Worm (Caenorhabditis elegans) whole organism, L4 larva: ENCODE data around the gene ins-11.
A peak's percentile ranks its signal among the peaks of the same experiment; 100 is the strongest.

Experiments used
- F10B5.3 ChIP-seq: sonication (generic microtip); optimal IDR thresholded peaks from 2 replicates; lab custom pipeline; 2016; ENCODE audit warnings: mild to moderate bottlenecking, missing genetic modification characterization, missing compliant biosample characterization
- T26A8.4 ChIP-seq: fragments of 200-800 bp; sonication (Bioruptor generic); IDR thresholded peaks from 2 replicates; pipeline ENCODE4 v1.3.6; 2022; ENCODE audit warnings: missing genetic modification characterization, missing compliant biosample characterization
- Y105C5A.15 ChIP-seq: fragments of 200-800 bp; sonication (Bioruptor generic); IDR thresholded peaks from 2 replicates; pipeline ENCODE4 v1.3.6; 2022; ENCODE audit warnings: missing genetic modification characterization, missing compliant biosample characterization
- ZK546.5 ChIP-seq, 2 experiments: sonication (generic microtip); optimal IDR thresholded peaks; 2 replicates each; lab custom pipeline; 2017; ENCODE audit warnings: missing biosample characterization in 2 of 2, missing genetic modification characterization in 2 of 2
- aha-1 ChIP-seq: fragments of 150-350 bp; peaks from one replicate; lab custom pipeline; 2014; ENCODE audit warnings: missing biosample characterization, missing genetic modification characterization
- arid-1 ChIP-seq: fragments of 200-800 bp; sonication (Bioruptor generic); conservative IDR thresholded peaks from 2 replicates; pipeline ENCODE4 v1.3.6; 2022; ENCODE audit warnings: missing genetic modification reagents, missing genetic modification characterization, missing compliant biosample characterization
- ceh-20 ChIP-seq: fragments of 200-800 bp; sonication (Bioruptor generic); IDR thresholded peaks from 2 replicates; pipeline ENCODE4 v1.3.6; 2022; ENCODE audit warnings: missing genetic modification reagents, missing genetic modification characterization, missing compliant biosample characterization
- ceh-28 ChIP-seq: fragments of 150-350 bp; optimal IDR thresholded peaks from 2 replicates; lab custom pipeline; 2014; ENCODE audit warnings: missing biosample characterization, missing genetic modification reagents, missing genetic modification characterization
- ceh-32 ChIP-seq: sonication (generic microtip); optimal IDR thresholded peaks from 2 replicates; lab custom pipeline; 2016; ENCODE audit warnings: mild to moderate bottlenecking, missing genetic modification characterization, missing compliant biosample characterization; ENCODE audit not compliant: poor library complexity
- ceh-62 ChIP-seq: sonication (generic microtip); optimal IDR thresholded peaks from 2 replicates; lab custom pipeline; 2017; ENCODE audit warnings: missing biosample characterization, missing genetic modification characterization
- ceh-82 ChIP-seq: sonication (generic microtip); optimal IDR thresholded peaks from 2 replicates; lab custom pipeline; 2017; ENCODE audit warnings: missing biosample characterization, missing genetic modification characterization
- ces-1 ChIP-seq: fragments of 150-350 bp; sonication (generic microtip); optimal IDR thresholded peaks from 4 replicates; lab custom pipeline; 2014; ENCODE audit warnings: missing biosample characterization, missing genetic modification reagents, missing genetic modification characterization
- dmd-8 ChIP-seq: fragments of 200-800 bp; sonication (Bioruptor generic); IDR thresholded peaks from 2 replicates; pipeline ENCODE4 v1.3.6; 2022; ENCODE audit warnings: missing genetic modification characterization, missing compliant biosample characterization
- dpl-1 ChIP-seq: fragments of 150-350 bp; optimal IDR thresholded peaks from 2 replicates; lab custom pipeline; 2014; ENCODE audit warnings: missing biosample characterization, missing genetic modification reagents, missing genetic modification characterization
- egl-27 ChIP-seq: sonication (generic microtip); optimal IDR thresholded peaks from 3 replicates; lab custom pipeline; 2017; ENCODE audit warnings: missing biosample characterization, missing genetic modification reagents, missing genetic modification characterization
- egl-43 ChIP-seq: fragments of 200-800 bp; sonication (Bioruptor generic); IDR thresholded peaks from 2 replicates; pipeline ENCODE4 v1.3.6; 2022; ENCODE audit warnings: missing genetic modification reagents, missing genetic modification characterization, missing compliant biosample characterization
- hif-1 ChIP-seq, 2 experiments: sonication (generic microtip); optimal IDR thresholded peaks; 2 replicates each; lab custom pipeline; 2016 to 2017; ENCODE audit warnings: missing compliant biosample characterization in 2 of 2, missing genetic modification characterization in 2 of 2, missing genetic modification reagents in 2 of 2, missing genotype in 2 of 2, mild to moderate bottlenecking in 1 of 2
- hlh-11 ChIP-seq: fragments of 200-800 bp; sonication (Bioruptor generic); optimal IDR thresholded peaks from 2 replicates; lab custom pipeline; 2018; ENCODE audit warnings: mild to moderate bottlenecking, missing genetic modification characterization, missing compliant biosample characterization
- jun-1 ChIP-seq: fragments of 150-350 bp; optimal IDR thresholded peaks from 2 replicates; lab custom pipeline; 2014; ENCODE audit warnings: missing biosample characterization, missing genetic modification reagents, missing genetic modification characterization
- lim-7 ChIP-seq: fragments of 200-800 bp; sonication (Bioruptor generic); IDR thresholded peaks from 2 replicates; pipeline ENCODE4 v1.3.6; 2022; ENCODE audit warnings: missing genetic modification characterization, missing compliant biosample characterization
- lin-29 ChIP-seq: fragments of 200-800 bp; sonication (Bioruptor generic); IDR thresholded peaks from 2 replicates; pipeline ENCODE4 v1.3.6; 2022; ENCODE audit warnings: missing genetic modification reagents, missing genetic modification characterization, missing compliant biosample characterization
- lin-38 ChIP-seq: fragments of 200-800 bp; sonication (Bioruptor generic); IDR thresholded peaks from 2 replicates; pipeline ENCODE4 v1.3.6; 2022; ENCODE audit warnings: missing genetic modification reagents, missing genetic modification characterization, missing compliant biosample characterization
- lir-3 ChIP-seq: sonication (generic microtip); optimal IDR thresholded peaks from 2 replicates; lab custom pipeline; 2016; ENCODE audit warnings: mild to moderate bottlenecking, missing genetic modification characterization, missing compliant biosample characterization
- madf-5 ChIP-seq, 2 experiments: fragments of 200-800 bp; sonication (Bioruptor generic); IDR thresholded peaks; 2 replicates each; pipeline ENCODE4 v1.3.6; 2022; ENCODE audit warnings: missing compliant biosample characterization in 2 of 2, missing genetic modification characterization in 2 of 2
- mdt-29 ChIP-seq: fragments of 200-800 bp; sonication (Bioruptor generic); IDR thresholded peaks from 2 replicates; pipeline ENCODE4 v1.3.6; 2022; ENCODE audit warnings: missing genetic modification reagents, missing genetic modification characterization, missing compliant biosample characterization
- mep-1 ChIP-seq: fragments of 150-350 bp; sonication (generic microtip); optimal IDR thresholded peaks from 3 replicates; lab custom pipeline; 2014; ENCODE audit warnings: missing biosample characterization, missing genetic modification characterization
- nhr-102 ChIP-seq: sonication (generic microtip); optimal IDR thresholded peaks from 2 replicates; lab custom pipeline; 2016; ENCODE audit warnings: mild to moderate bottlenecking, missing genetic modification characterization, moderate library complexity, missing compliant biosample characterization
- nhr-111 ChIP-seq: fragments of 200-800 bp; sonication (Bioruptor generic); optimal IDR thresholded peaks from 2 replicates; lab custom pipeline; 2018; ENCODE audit warnings: mild to moderate bottlenecking, missing genetic modification characterization, missing compliant biosample characterization
- nhr-25 ChIP-seq: sonication (generic microtip); optimal IDR thresholded peaks from 2 replicates; lab custom pipeline; 2017; ENCODE audit warnings: missing genetic modification characterization, mild to moderate bottlenecking, missing compliant biosample characterization, antibody characterized with exemption, moderate library complexity, borderline replicate concordance; ENCODE audit not compliant: insufficient read depth
- nhr-41 ChIP-seq: fragments of 200-800 bp; sonication (Bioruptor generic); IDR thresholded peaks from 2 replicates; pipeline ENCODE4 v1.3.6; 2022; ENCODE audit warnings: missing genetic modification reagents, missing genetic modification characterization, missing compliant biosample characterization
- nhr-42 ChIP-seq: fragments of 200-800 bp; sonication (Bioruptor generic); IDR thresholded peaks from 2 replicates; pipeline ENCODE4 v1.3.6; 2022; ENCODE audit warnings: missing genetic modification characterization, missing compliant biosample characterization
- nhr-77 ChIP-seq: fragments of 150-350 bp; optimal IDR thresholded peaks from 2 replicates; lab custom pipeline; 2014; ENCODE audit warnings: missing biosample characterization, missing genetic modification characterization
- pha-4 ChIP-seq, 2 experiments: fragments of 150-350 bp in 1 of 2; fragments of 200-800 bp in 1 of 2; sonication (Bioruptor generic) in 1 of 2; IDR thresholded peaks in 1 of 2; optimal IDR thresholded peaks in 1 of 2; 2 replicates each; pipeline versions ENCODE4 v1.3.6 to Lab custom; 2014 to 2022; ENCODE audit warnings: missing genetic modification characterization in 2 of 2, missing genetic modification reagents in 2 of 2, missing biosample characterization in 1 of 2, missing compliant biosample characterization in 1 of 2
- set-16 ChIP-seq: fragments of 200-800 bp; sonication (Bioruptor generic); IDR thresholded peaks from 2 replicates; pipeline ENCODE4 v1.3.6; 2022; ENCODE audit warnings: missing genetic modification reagents, missing genetic modification characterization, missing compliant biosample characterization
- snpc-1.2 ChIP-seq: fragments of 200-800 bp; sonication (Bioruptor generic); IDR thresholded peaks from 2 replicates; pipeline ENCODE4 v1.3.6; 2022; ENCODE audit warnings: missing genetic modification reagents, missing genetic modification characterization, missing compliant biosample characterization
- spr-1 ChIP-seq: sonication (generic microtip); optimal IDR thresholded peaks from 2 replicates; lab custom pipeline; 2016; ENCODE audit warnings: mild to moderate bottlenecking, missing genetic modification characterization, missing compliant biosample characterization
- spr-3 ChIP-seq: fragments of 200-800 bp; sonication (Bioruptor generic); optimal IDR thresholded peaks from 2 replicates; lab custom pipeline; 2018; ENCODE audit warnings: mild to moderate bottlenecking, missing genetic modification characterization, missing compliant biosample characterization
- tag-97 ChIP-seq: fragments of 200-800 bp; sonication (Bioruptor generic); IDR thresholded peaks from 2 replicates; pipeline ENCODE4 v1.3.6; 2022; ENCODE audit warnings: missing genetic modification characterization, missing compliant biosample characterization
- unc-130 ChIP-seq: sonication (generic microtip); optimal IDR thresholded peaks from 2 replicates; lab custom pipeline; 2016; ENCODE audit warnings: missing genetic modification reagents, missing genetic modification characterization, missing compliant biosample characterization
- unc-62 ChIP-seq, 3 experiments: fragments of 150-350 bp in 1 of 3; sonication (generic microtip); optimal IDR thresholded peaks in 2 of 3; peaks in 1 of 3; 1 replicate in 1 of 3; 2 replicates in 2 of 3; lab custom pipeline; 2014 to 2017; ENCODE audit warnings: missing biosample characterization in 3 of 3, missing genetic modification characterization in 3 of 3, missing genetic modification reagents in 3 of 3, missing genotype in 1 of 3
- zip-11 ChIP-seq: fragments of 200-800 bp; sonication (Bioruptor generic); IDR thresholded peaks from 2 replicates; pipeline ENCODE4 v1.3.6; 2022; ENCODE audit warnings: missing genetic modification characterization, missing compliant biosample characterization
- zip-2 ChIP-seq: fragments of 150-350 bp; optimal IDR thresholded peaks from 2 replicates; lab custom pipeline; 2014; ENCODE audit warnings: missing biosample characterization, missing genetic modification characterization
- ztf-11 ChIP-seq: fragments of 150-350 bp; optimal IDR thresholded peaks from 2 replicates; lab custom pipeline; 2014; ENCODE audit warnings: missing biosample characterization, missing genetic modification characterization
- ztf-7 ChIP-seq: fragments of 150-350 bp; optimal IDR thresholded peaks from 2 replicates; lab custom pipeline; 2014; ENCODE audit warnings: missing biosample characterization, missing genetic modification characterization

The ins-11 gene

ce11 chrII:5585788-5586187, 29.3 kb downstream of the ins-11 start, which contains the start of gene lys-8 (continued):
- TF ChIP-seq spr-3 (GFP tag; lab: Kevin White, UChicago) (no peak), hlh-11 (tag; lab: Kevin White, UChicago) (peak; percentile 90), jun-1 (tag; lab: Kevin White, UChicago) (no peak), nhr-111 (GFP tag; lab: Kevin White, UChicago) (no peak), ceh-32 (tag; lab: Kevin White, UChicago) (no peak), nhr-41 (GFP tag; lab: Robert Waterston, UW) (no peak), arid-1 (GFP tag; lab: Robert Waterston, UW) (no peak), nhr-102 (tag; lab: Kevin White, UChicago) (peak; percentile 16), hif-1 (tag; optimal IDR thresholded peaks at IDR 0.05; lab: Kevin White, UChicago) (no peak), zip-2 (tag; lab: Kevin White, UChicago) (no peak), unc-62 (GFP tag; optimal IDR thresholded peaks at IDR 0.05 in 1 of 2; lab: Kevin White, UChicago) (no peak), unc-62 (tag; optimal IDR thresholded peaks at IDR 0.05; lab: Kevin White, UChicago) (no peak), snpc-1.2 (GFP tag; lab: Robert Waterston, UW) (no peak), nhr-42 (GFP tag; lab: Robert Waterston, UW) (no peak), lin-29 (no peak), ceh-62 (tag; lab: Kevin White, UChicago) (no peak), madf-5 (GFP tag; IDR thresholded peaks at IDR 0.05; lab: Robert Waterston, UW) (no peak), lir-3 (tag; lab: Kevin White, UChicago) (no peak), ztf-11 (tag; lab: Kevin White, UChicago) (no peak), ceh-82 (tag; lab: Kevin White, UChicago) (no peak), mep-1 (tag; lab: Kevin White, UChicago) (no peak), ZK546.5 (tag; optimal IDR thresholded peaks at IDR 0.05; lab: Kevin White, UChicago) (no peak)
- TF ChIP-seq, all 104 proteins: peak for 17

- TF ChIP-seq tag-97 (GFP tag; lab: Robert Waterston, UW), result no peak
- no peak for TF ChIP-seq ces-1
- no peak for TF ChIP-seq mdt-29
- peak in 1 of 2 experiments; percentile 74 for TF ChIP-seq unc-62 (GFP tag; optimal IDR thresholded peaks at IDR 0.05 in 1 of 2; lab: Kevin White, UChicago)
- no peak for TF ChIP-seq unc-62 (tag; optimal IDR thresholded peaks at IDR 0.05; lab: Kevin White, UChicago)
- TF ChIP-seq nhr-77 (tag; lab: Kevin White, UChicago), result no peak
- no peak for TF ChIP-seq egl-43 (GFP tag; lab: Robert Waterston, UW)
- no peak for TF ChIP-seq ceh-20
- no peak for TF ChIP-seq nhr-25 (tag; lab: Kevin White, UChicago)
- TF ChIP-seq pha-4 (GFP tag; IDR thresholded peaks at IDR 0.05; lab: Robert Waterston, UW), result no peak
- TF ChIP-seq pha-4 (tag; optimal IDR thresholded peaks at IDR 0.05; lab: Kevin White, UChicago), result no peak
- no peak for TF ChIP-seq dmd-8 (GFP tag; lab: Robert Waterston, UW)
- TF ChIP-seq aha-1 (tag; lab: Kevin White, UChicago), result peak; percentile 91
- TF ChIP-seq dpl-1 (GFP tag; lab: Kevin White, UChicago), result no peak
- TF ChIP-seq lin-38, result no peak
- TF ChIP-seq lim-7 (GFP tag; lab: Robert Waterston, UW), result no peak
- TF ChIP-seq, all 104 proteins: peak for 2
Observed at ce11 chrII:5587794-5588193, 31.3 kb downstream of the ins-11 start.

- TF ChIP-seq spr-1 (tag; lab: Kevin White, UChicago) (no peak), ztf-7 (no peak), spr-3 (GFP tag; lab: Kevin White, UChicago) (no peak), tag-97 (GFP tag; lab: Robert Waterston, UW) (no peak), Y105C5A.15 (no peak), dpl-1 (GFP tag; lab: Kevin White, UChicago) (no peak), zip-11 (GFP tag; lab: Robert Waterston, UW) (no peak), F10B5.3 (tag; lab: Kevin White, UChicago) (no peak), set-16 (GFP tag; lab: Robert Waterston, UW) (no peak), egl-27 (tag; lab: Kevin White, UChicago) (no peak), ceh-28 (no peak), nhr-41 (GFP tag; lab: Robert Waterston, UW) (no peak), T26A8.4 (no peak), unc-130 (no peak)
Observed at ce11 chrII:5589690-5590089, 33.2 kb downstream of the ins-11 start, which contains the start of gene C17G10.13. Gene C17G10.13 (minus strand): TSS chrII:5589790.
